Worm (Caenorhabditis elegans) whole organism, young adult: ENCODE measurements around the gene F01D5.3.

ENCODE experiments used
- B0019.2 ChIP-seq: fragments of 200-800 bp; sonication (Bioruptor generic); conservative IDR thresholded peaks from 2 replicates; pipeline ENCODE4 v1.3.6; 2022; ENCODE audit warnings: missing genetic modification reagents, missing genetic modification characterization, missing compliant biosample characterization
- efl-1 ChIP-seq: fragments of 150-350 bp; optimal IDR thresholded peaks from 2 replicates; lab custom pipeline; 2014; ENCODE audit warnings: missing biosample characterization, missing genetic modification reagents, missing genetic modification characterization
- lsl-1 ChIP-seq: fragments of 200-800 bp; sonication (Bioruptor generic); optimal IDR thresholded peaks from 2 replicates; lab custom pipeline; 2018; ENCODE audit warnings: mild to moderate bottlenecking, missing genetic modification characterization, moderate library complexity, missing compliant biosample characterization
- ztf-3 ChIP-seq: fragments of 200-800 bp; sonication (Bioruptor generic); optimal IDR thresholded peaks from 2 replicates; lab custom pipeline; 2018; ENCODE audit warnings: mild to moderate bottlenecking, missing genetic modification characterization, missing compliant biosample characterization

ce11 chrII:14008359-14008758 lies 8.4 kb upstream of the F01D5.3 start, which contains the start of gene F01D5.7:
- TF ChIP-seq ztf-3 (GFP tag; lab: Kevin White, UChicago) (no peak), B0019.2 (no peak), efl-1 (GFP tag; lab: Kevin White, UChicago) (no peak), lsl-1 (no peak)
